Worm (Caenorhabditis elegans) whole organism, midembryonic: ENCODE measurements around the gene C16C4.17.

Experiments
- T22C8.4 ChIP-seq: fragments of 200-800 bp; sonication (Bioruptor generic); IDR thresholded peaks from 2 replicates; pipeline ENCODE4 v1.3.6; 2022; ENCODE audit warnings: missing genetic modification characterization, missing compliant biosample characterization
- cog-1 ChIP-seq: sonication (generic microtip); optimal IDR thresholded peaks from 2 replicates; lab custom pipeline; 2016; ENCODE audit warnings: missing genetic modification characterization, missing compliant biosample characterization
- flt-1 ChIP-seq: fragments of 200-800 bp; sonication (Bioruptor generic); IDR thresholded peaks from 2 replicates; pipeline ENCODE4 v1.3.6; 2022; ENCODE audit warnings: missing genetic modification characterization, missing compliant biosample characterization
- klf-2 ChIP-seq: fragments of 200-800 bp; sonication (Bioruptor generic); conservative IDR thresholded peaks from 2 replicates; pipeline ENCODE4 v1.3.6; 2022; ENCODE audit warnings: missing genetic modification reagents, missing genetic modification characterization, missing compliant biosample characterization
- med-1 ChIP-seq: sonication (generic microtip); optimal IDR thresholded peaks from 2 replicates; lab custom pipeline; 2017; ENCODE audit warnings: missing genetic modification characterization, mild to moderate bottlenecking, missing compliant biosample characterization, antibody characterized with exemption, missing genetic modification reagents; ENCODE audit not compliant: insufficient read depth
- ref-1 ChIP-seq: fragments of 200-800 bp; sonication (Bioruptor generic); conservative IDR thresholded peaks from 2 replicates; pipeline ENCODE4 v1.3.6; 2022; ENCODE audit warnings: missing genetic modification reagents, missing genetic modification characterization, missing compliant biosample characterization
- tab-1 ChIP-seq: fragments of 200-800 bp; sonication (Bioruptor generic); IDR thresholded peaks from 2 replicates; pipeline ENCODE4 v1.3.6; 2022; ENCODE audit warnings: missing genetic modification characterization, missing compliant biosample characterization
- ztf-23 ChIP-seq: fragments of 200-800 bp; sonication (Bioruptor generic); IDR thresholded peaks from 2 replicates; pipeline ENCODE4 v1.3.6; 2022; ENCODE audit warnings: missing genetic modification reagents, missing genetic modification characterization, missing compliant biosample characterization
- ztf-29 ChIP-seq: fragments of 200-800 bp; sonication (Bioruptor generic); IDR thresholded peaks from 2 replicates; pipeline ENCODE4 v1.3.6; 2022; ENCODE audit warnings: missing genetic modification reagents, missing genetic modification characterization, missing compliant biosample characterization

Gene C16C4.17

ce11 chrII:1869120-1869519 is 4.7 kb downstream of the C16C4.17 start, which contains the start of gene math-14:
math-14 (plus strand) TSS chrII:1869420.
- TF ChIP-seq ref-1 (no peak), klf-2 (GFP tag; lab: Robert Waterston, UW) (no peak), flt-1 (no peak), med-1 (no peak), T22C8.4 (no peak), tab-1 (GFP tag; lab: Robert Waterston, UW) (no peak), cog-1 (tag; lab: Kevin White, UChicago) (no peak), ztf-23 (GFP tag; lab: Robert Waterston, UW) (no peak), ztf-29 (GFP tag; lab: Robert Waterston, UW) (no peak)

ce11 chrII:1870875-1871592 is 6.7 kb downstream of the C16C4.17 start, which contains the start of gene math-10:
math-10 (plus strand) TSS chrII:1871542.
- TF ChIP-seq klf-2 (GFP tag; lab: Robert Waterston, UW) (no peak), ref-1 (no peak), ztf-23 (GFP tag; lab: Robert Waterston, UW) (no peak), cog-1 (tag; lab: Kevin White, UChicago) (no peak), tab-1 (GFP tag; lab: Robert Waterston, UW) (no peak), med-1 (no peak), ztf-29 (GFP tag; lab: Robert Waterston, UW) (no peak), T22C8.4 (no peak), flt-1 (no peak)

DNA sequence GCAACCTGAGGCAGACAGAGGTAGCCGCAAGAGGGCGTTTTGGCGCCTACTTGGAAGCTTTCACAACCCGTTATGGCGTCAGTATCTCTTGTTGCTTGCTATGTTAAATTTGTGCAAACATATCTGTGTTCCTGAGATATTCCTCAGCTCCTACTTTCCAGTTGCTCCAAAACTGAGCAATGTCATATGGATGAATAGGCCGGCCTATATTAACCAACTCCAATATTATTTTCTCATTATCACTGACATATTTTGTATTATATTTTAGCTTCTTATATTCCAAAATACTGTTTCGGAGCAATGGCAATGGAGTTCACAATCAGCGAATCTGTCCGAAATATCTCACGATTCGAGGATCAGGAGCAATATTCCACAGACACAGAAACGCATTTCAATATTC is 11.3 kb downstream of the C16C4.17 start, which contains the start of gene math-13:
TSS of gene math-13 (plus strand) at position 301 of the 400 bp plus-strand sequence.
- TF ChIP-seq tab-1 (GFP tag; lab: Robert Waterston, UW), result no peak
- no peak for TF ChIP-seq T22C8.4

DNA sequence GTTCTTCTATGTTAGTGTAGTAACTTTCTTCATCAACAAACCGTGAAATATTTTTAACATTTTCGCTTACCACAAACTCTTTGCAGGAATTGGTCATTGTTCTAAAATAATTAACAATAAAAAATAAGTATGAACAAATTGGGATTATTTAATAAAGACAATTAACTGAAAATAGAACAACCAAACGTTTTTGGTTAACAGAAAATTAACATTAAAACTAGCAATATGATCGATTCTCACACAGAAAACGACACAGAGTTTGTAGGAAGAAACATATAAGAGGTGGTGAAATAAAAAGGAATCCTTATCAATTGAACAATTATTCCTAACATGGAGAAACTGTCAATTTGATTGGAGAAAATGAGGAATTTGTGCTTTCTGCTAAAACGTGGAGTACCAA is 14.3 kb downstream of the C16C4.17 start, which contains the start of gene math-16:
TSS of gene math-16 (minus strand) at position 101 of the 400 bp plus-strand sequence.
- no peak for TF ChIP-seq klf-2 (GFP tag; lab: Robert Waterston, UW)
- TF ChIP-seq med-1, result no peak
- TF ChIP-seq cog-1 (tag; lab: Kevin White, UChicago), result no peak
- no peak for TF ChIP-seq T22C8.4
- no peak for TF ChIP-seq flt-1
- no peak for TF ChIP-seq ref-1
- TF ChIP-seq ztf-29 (GFP tag; lab: Robert Waterston, UW), result no peak
- no peak for TF ChIP-seq ztf-23 (GFP tag; lab: Robert Waterston, UW)

DNA sequence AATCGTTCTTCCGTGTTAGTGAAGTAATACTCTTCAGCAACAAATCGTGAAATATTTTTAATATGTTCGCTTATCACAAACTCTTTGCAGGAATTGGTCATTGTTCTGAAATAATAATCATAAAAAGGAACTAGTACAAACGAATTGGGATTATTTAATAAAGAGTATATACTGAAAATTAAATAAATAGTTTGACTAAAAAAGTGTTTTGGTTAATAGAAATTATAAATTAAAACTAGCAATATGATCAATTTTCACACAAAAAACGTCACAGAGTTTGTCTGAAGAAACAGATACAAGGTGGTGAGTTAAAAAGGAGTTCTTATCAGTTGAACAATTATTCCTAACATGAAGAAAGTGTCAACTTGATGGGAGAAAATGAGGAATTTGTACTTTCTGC is 18.3 kb downstream of the C16C4.17 start, which contains the start of gene math-5:
TSS of gene math-5 (minus strand) at position 101 of the 400 bp plus-strand sequence.
- TF ChIP-seq ztf-29 (GFP tag; lab: Robert Waterston, UW) (no peak), T22C8.4 (no peak), klf-2 (GFP tag; lab: Robert Waterston, UW) (no peak), cog-1 (tag; lab: Kevin White, UChicago) (no peak), ztf-23 (GFP tag; lab: Robert Waterston, UW) (no peak), med-1 (no peak), tab-1 (GFP tag; lab: Robert Waterston, UW) (no peak), ref-1 (no peak), flt-1 (no peak)

DNA sequence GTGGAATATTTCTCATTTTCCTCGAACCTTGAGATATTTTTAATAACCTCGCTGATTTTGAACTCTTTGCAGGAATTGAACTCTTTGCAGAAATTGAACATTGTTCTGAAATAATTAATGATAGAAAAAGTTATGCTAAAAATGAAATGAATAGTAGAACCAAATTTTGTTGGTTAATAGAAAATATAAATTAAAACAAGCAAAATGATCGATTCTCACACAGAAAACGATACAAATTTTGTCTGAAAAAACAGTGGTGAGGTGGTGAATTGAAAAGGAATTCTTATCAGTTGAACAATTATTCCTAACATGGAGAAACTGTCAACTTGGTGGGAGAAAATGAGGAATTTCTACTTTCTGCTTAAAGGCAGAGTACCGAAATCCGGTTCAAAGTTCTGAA is 20.3 kb downstream of the C16C4.17 start, which contains the start of gene math-6:
TSS of gene math-6 (minus strand) at position 101 of the 400 bp plus-strand sequence.
- no peak for TF ChIP-seq T22C8.4
- TF ChIP-seq flt-1, result no peak
- no peak for TF ChIP-seq klf-2 (GFP tag; lab: Robert Waterston, UW)
- no peak for TF ChIP-seq cog-1 (tag; lab: Kevin White, UChicago)
- no peak for TF ChIP-seq ref-1
- TF ChIP-seq tab-1 (GFP tag; lab: Robert Waterston, UW), result no peak
- no peak for TF ChIP-seq med-1
- no peak for TF ChIP-seq ztf-29 (GFP tag; lab: Robert Waterston, UW)
- no peak for TF ChIP-seq ztf-23 (GFP tag; lab: Robert Waterston, UW)

- no peak for TF ChIP-seq med-1
Measured at ce11 chrII:1886379-1886778, 22.0 kb downstream of the C16C4.17 start, which contains the start of gene math-7. math-7 (minus strand) TSS chrII:1886479.

DNA sequence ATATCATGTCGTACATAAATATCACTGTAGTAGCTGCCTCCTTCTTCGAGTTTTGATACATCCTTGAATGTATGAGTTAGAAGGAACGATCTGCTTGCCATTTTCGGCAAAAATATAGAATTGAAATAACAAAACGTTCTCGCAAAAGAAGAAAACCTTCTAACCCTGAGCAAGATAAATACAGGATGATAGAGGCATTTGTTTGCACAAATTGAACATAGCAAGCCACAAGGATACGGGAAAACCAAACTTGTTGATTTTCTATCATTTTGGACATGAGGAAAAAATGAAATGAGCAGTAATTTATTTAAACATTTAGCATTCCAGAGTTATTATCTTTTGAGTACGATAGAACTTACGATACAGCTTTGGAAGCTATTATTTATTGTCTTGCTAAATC is 24.7 kb downstream of the C16C4.17 start, which contains the start of gene math-8:
TSS of gene math-8 (minus strand) at position 101 of the 400 bp plus-strand sequence.
- no peak for TF ChIP-seq klf-2 (GFP tag; lab: Robert Waterston, UW)
- no peak for TF ChIP-seq med-1
- no peak for TF ChIP-seq flt-1
- TF ChIP-seq cog-1 (tag; lab: Kevin White, UChicago), result no peak

ce11 chrII:1890682-1891081 is 26.3 kb downstream of the C16C4.17 start, which contains the start of gene math-9:
math-9 (minus strand) TSS chrII:1890782.
- no peak for TF ChIP-seq T22C8.4

DNA sequence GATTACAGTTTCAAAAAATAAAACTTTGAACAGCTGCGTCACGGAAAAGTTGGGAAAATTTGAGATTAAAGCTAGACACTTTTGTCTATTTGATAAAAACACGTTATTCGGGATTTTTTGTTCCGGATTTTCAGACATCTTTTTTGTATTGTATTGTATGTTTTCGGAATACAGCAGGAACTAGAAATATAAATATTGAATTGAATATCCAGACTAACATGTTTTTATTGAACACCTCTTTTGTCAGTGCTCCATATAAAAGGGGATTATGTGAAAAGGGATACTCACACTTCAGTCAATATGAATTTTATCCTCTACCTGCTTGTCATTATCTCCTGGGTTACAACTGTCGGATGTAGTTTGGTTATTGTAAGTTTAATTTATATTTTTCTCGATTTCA is 29.5 kb downstream of the C16C4.17 start, which contains the start of gene C16C4.1:
TSS of gene C16C4.1 (plus strand) at position 301 of the 400 bp plus-strand sequence.
- TF ChIP-seq cog-1 (tag; lab: Kevin White, UChicago) (no peak), ref-1 (no peak), ztf-23 (GFP tag; lab: Robert Waterston, UW) (no peak), med-1 (no peak), klf-2 (GFP tag; lab: Robert Waterston, UW) (no peak), ztf-29 (GFP tag; lab: Robert Waterston, UW) (no peak), flt-1 (no peak), T22C8.4 (no peak), tab-1 (GFP tag; lab: Robert Waterston, UW) (no peak)

DNA sequence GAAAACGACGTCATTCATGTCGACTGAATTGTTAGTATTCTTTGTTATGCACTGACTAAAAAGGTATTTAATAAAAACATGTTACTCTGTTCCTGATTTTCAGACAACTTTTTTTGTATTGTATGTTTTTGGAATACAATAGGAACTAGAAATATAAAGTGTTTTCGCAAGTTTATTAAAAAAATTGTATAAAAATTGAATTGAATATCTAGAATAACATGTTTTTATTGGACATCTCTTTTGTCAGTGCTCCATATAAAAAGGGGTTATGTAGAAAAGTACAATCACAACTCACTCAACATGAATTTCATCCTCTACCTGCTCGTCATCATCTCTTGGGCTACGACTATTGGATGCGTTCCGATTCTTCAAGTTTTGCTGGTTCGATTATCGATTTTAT is 30.9 kb downstream of the C16C4.17 start, which contains the start of gene C46F9.5:
TSS of gene C46F9.5 (plus strand) at position 301 of the 400 bp plus-strand sequence.
- TF ChIP-seq klf-2 (GFP tag; lab: Robert Waterston, UW) (no peak), T22C8.4 (no peak), ref-1 (no peak), flt-1 (no peak), tab-1 (GFP tag; lab: Robert Waterston, UW) (no peak), ztf-23 (GFP tag; lab: Robert Waterston, UW) (no peak), med-1 (no peak), cog-1 (tag; lab: Kevin White, UChicago) (no peak), ztf-29 (GFP tag; lab: Robert Waterston, UW) (no peak)
